Fruit fly (Drosophila melanogaster) whole organism, embryonic: ENCODE measurements around the gene CG34298.

Source experiments
- Adf1 ChIP-seq: fragments of 200-800 bp; sonication (Bioruptor generic); IDR thresholded peaks from 2 replicates; pipeline ENCODE4 v1.3.6; 2022; ENCODE audit warnings: missing biosample characterization, missing genetic modification characterization
- Aef1 ChIP-seq: fragments of 200-800 bp; sonication (Bioruptor generic); IDR thresholded peaks from 3 replicates; pipeline ENCODE4 v1.3.6; 2022; ENCODE audit warnings: missing biosample characterization, missing genetic modification characterization
- Bteb2 ChIP-seq: fragments of 200-800 bp; sonication (Bioruptor generic); optimal IDR thresholded peaks from 2 replicates; lab custom pipeline; 2016; ENCODE audit warnings: missing biosample characterization, missing genetic modification characterization
- CG10274 ChIP-seq: fragments of 200-800 bp; sonication (Bioruptor generic); optimal IDR thresholded peaks from 3 replicates; lab custom pipeline; 2017; ENCODE audit warnings: missing biosample characterization, mild to moderate bottlenecking, missing genetic modification characterization
- CG11085 ChIP-seq: fragments of 200-800 bp; sonication (Bioruptor generic); IDR thresholded peaks from 2 replicates; pipeline ENCODE4 v1.3.6; 2022; ENCODE audit warnings: missing biosample characterization, missing genetic modification characterization
- CG11398 ChIP-seq: fragments of 200-800 bp; sonication (Bioruptor generic); optimal IDR thresholded peaks from 2 replicates; lab custom pipeline; 2016; ENCODE audit warnings: missing biosample characterization, missing genetic modification characterization
- CG14441 ChIP-seq: fragments of 200-800 bp; sonication (Bioruptor generic); IDR thresholded peaks from 2 replicates; pipeline ENCODE4 v1.3.6; 2022; ENCODE audit warnings: missing biosample characterization, missing genetic modification characterization
- CG15269 ChIP-seq: fragments of 200-800 bp; sonication (Bioruptor generic); optimal IDR thresholded peaks from 2 replicates; lab custom pipeline; 2018; ENCODE audit warnings: missing biosample characterization, mild to moderate bottlenecking, missing genetic modification characterization, moderate library complexity
- CG1603 ChIP-seq: fragments of 200-800 bp; sonication (Bioruptor generic); optimal IDR thresholded peaks from 2 replicates; lab custom pipeline; 2019; ENCODE audit warnings: missing biosample characterization, mild to moderate bottlenecking, missing genetic modification characterization, moderate library complexity
- CG17328 ChIP-seq: fragments of 200-800 bp; sonication (Bioruptor generic); IDR thresholded peaks from 2 replicates; pipeline ENCODE4 v1.3.6; 2022; ENCODE audit warnings: missing biosample characterization, missing genetic modification characterization
- CG2875 ChIP-seq: fragments of 200-800 bp; sonication (Bioruptor generic); optimal IDR thresholded peaks from 2 replicates; lab custom pipeline; 2017; ENCODE audit warnings: missing biosample characterization, mild to moderate bottlenecking, missing genetic modification characterization, missing genetic modification reagents
- CG3065 ChIP-seq: fragments of 200-800 bp; sonication (Bioruptor generic); optimal IDR thresholded peaks from 2 replicates; lab custom pipeline; 2016; ENCODE audit warnings: missing biosample characterization, missing genetic modification characterization
- CG31365 ChIP-seq: fragments of 200-800 bp; sonication (Bioruptor generic); optimal IDR thresholded peaks from 2 replicates; lab custom pipeline; 2018; ENCODE audit warnings: missing biosample characterization, mild to moderate bottlenecking, missing genetic modification characterization
- CG3726 ChIP-seq: fragments of 200-800 bp; sonication (Bioruptor generic); IDR thresholded peaks from 3 replicates; pipeline ENCODE4, ENCODE4 v1.3.6; 2022; ENCODE audit warnings: missing biosample characterization, missing genetic modification characterization
- CG6791 ChIP-seq: fragments of 200-800 bp; sonication (Bioruptor generic); IDR thresholded peaks from 3 replicates; pipeline ENCODE4 v1.3.6; 2022; ENCODE audit warnings: missing biosample characterization, missing genetic modification characterization; ENCODE audit not compliant: partially characterized antibody
- CG6813 ChIP-seq: fragments of 200-800 bp; sonication (Bioruptor generic); optimal IDR thresholded peaks from 2 replicates; lab custom pipeline; 2017; ENCODE audit warnings: missing biosample characterization, missing genetic modification characterization, mild to moderate bottlenecking, moderate library complexity, missing genetic modification reagents
- CG7963 ChIP-seq: fragments of 200-800 bp; sonication (Bioruptor generic); IDR thresholded peaks from 3 replicates; pipeline ENCODE4 v1.3.6; 2022; ENCODE audit warnings: missing biosample characterization, missing genetic modification characterization; ENCODE audit not compliant: partially characterized antibody
- CG9817 ChIP-seq: fragments of 200-800 bp; sonication (Bioruptor generic); optimal IDR thresholded peaks from 2 replicates; lab custom pipeline; 2018; ENCODE audit warnings: missing biosample characterization, mild to moderate bottlenecking, missing genetic modification characterization, moderate library complexity
- CoRest ChIP-seq: fragments of 200-800 bp; sonication (Bioruptor generic); optimal IDR thresholded peaks from 3 replicates; lab custom pipeline; 2018; ENCODE audit warnings: missing biosample characterization, mild to moderate bottlenecking, missing genetic modification characterization, moderate library complexity
- CrebB ChIP-seq: fragments of 200-800 bp; sonication (Bioruptor generic); optimal IDR thresholded peaks from 3 replicates; lab custom pipeline; 2018; ENCODE audit warnings: missing biosample characterization, mild to moderate bottlenecking, missing genetic modification characterization
- D19B ChIP-seq: fragments of 200-800 bp; sonication (Bioruptor generic); optimal IDR thresholded peaks from 2 replicates; lab custom pipeline; 2017; ENCODE audit warnings: missing biosample characterization, mild to moderate bottlenecking, missing genetic modification characterization
- Dp ChIP-seq: fragments of 200-800 bp; sonication (Bioruptor generic); optimal IDR thresholded peaks from 2 replicates; lab custom pipeline; 2018; ENCODE audit warnings: missing biosample characterization, mild to moderate bottlenecking, missing genetic modification characterization, moderate library complexity
- Drgx ChIP-seq: fragments of 200-800 bp; sonication (Bioruptor generic); IDR thresholded peaks from 2 replicates; pipeline ENCODE4 v1.3.6; 2022; ENCODE audit warnings: missing biosample characterization, missing genetic modification characterization
- E2f2 ChIP-seq: fragments of 200-800 bp; sonication (Bioruptor generic); IDR thresholded peaks from 2 replicates; pipeline ENCODE4 v1.3.6; 2022; ENCODE audit warnings: missing biosample characterization, missing genetic modification characterization
- Gsc ChIP-seq: fragments of 200-800 bp; sonication (Bioruptor generic); IDR thresholded peaks from 2 replicates; pipeline ENCODE4 v1.3.6; 2022; ENCODE audit warnings: missing biosample characterization, missing genetic modification characterization
- Jarid2 ChIP-seq: fragments of 200-800 bp; sonication (Bioruptor generic); optimal IDR thresholded peaks from 3 replicates; lab custom pipeline; 2017; ENCODE audit warnings: mild to moderate bottlenecking, missing biosample characterization, missing genetic modification reagents, missing genetic modification characterization
- Kr ChIP-seq: fragments of 200-800 bp; sonication (Bioruptor generic); optimal IDR thresholded peaks from 2 replicates; lab custom pipeline; 2017; ENCODE audit warnings: missing biosample characterization, mild to moderate bottlenecking, missing genetic modification characterization
- MESR4 ChIP-seq: fragments of 200-800 bp; sonication (Bioruptor generic); optimal IDR thresholded peaks from 2 replicates; lab custom pipeline; 2018; ENCODE audit warnings: missing biosample characterization, mild to moderate bottlenecking, missing genetic modification characterization, moderate library complexity
- Ravus ChIP-seq: fragments of 200-800 bp; sonication (Bioruptor generic); IDR thresholded peaks from 2 replicates; pipeline ENCODE4 v1.3.6; 2022; ENCODE audit warnings: missing biosample characterization, missing genetic modification characterization
- Six4 ChIP-seq: fragments of 200-800 bp; sonication (Bioruptor generic); optimal IDR thresholded peaks from 2 replicates; lab custom pipeline; 2016; ENCODE audit warnings: missing biosample characterization, missing genetic modification characterization
- Xbp1 ChIP-seq: fragments of 200-800 bp; sonication (Bioruptor generic); optimal IDR thresholded peaks from 3 replicates; lab custom pipeline; 2016; ENCODE audit warnings: missing biosample characterization, mild to moderate bottlenecking, missing genetic modification characterization
- YL-1 ChIP-seq: fragments of 200-800 bp; sonication (Bioruptor generic); optimal IDR thresholded peaks from 3 replicates; lab custom pipeline; 2017; ENCODE audit warnings: missing biosample characterization, mild to moderate bottlenecking, missing genetic modification characterization
- az2 ChIP-seq: fragments of 200-800 bp; sonication (Bioruptor generic); optimal IDR thresholded peaks from 3 replicates; lab custom pipeline; 2016; ENCODE audit warnings: missing biosample characterization, missing genetic modification characterization
- bsh ChIP-seq, 2 experiments: fragments of 200-800 bp; sonication (Bioruptor generic); optimal IDR thresholded peaks; 2 replicates each; lab custom pipeline; 2017 to 2018; ENCODE audit warnings: mild to moderate bottlenecking in 2 of 2, missing biosample characterization in 2 of 2, missing genetic modification characterization in 2 of 2, moderate library complexity in 1 of 2
- crc ChIP-seq: fragments of 200-800 bp; sonication (Bioruptor generic); optimal IDR thresholded peaks from 2 replicates; lab custom pipeline; 2016; ENCODE audit warnings: missing biosample characterization, missing genetic modification characterization
- croc ChIP-seq: fragments of 200-800 bp; sonication (Bioruptor generic); conservative IDR thresholded peaks from 3 replicates; pipeline ENCODE4 v1.3.6; 2022; ENCODE audit warnings: missing biosample characterization, missing genetic modification characterization
- da ChIP-seq: fragments of 200-800 bp; sonication (Bioruptor generic); optimal IDR thresholded peaks from 2 replicates; lab custom pipeline; 2016; ENCODE audit warnings: missing biosample characterization, missing genetic modification characterization
- dan ChIP-seq: fragments of 200-800 bp; sonication (Bioruptor generic); IDR thresholded peaks from 2 replicates; pipeline ENCODE4 v1.3.6; 2022; ENCODE audit warnings: missing biosample characterization, missing genetic modification characterization
- dati ChIP-seq: fragments of 200-800 bp; sonication (Bioruptor generic); IDR thresholded peaks from 2 replicates; pipeline ENCODE4 v1.3.6; 2022; ENCODE audit warnings: missing biosample characterization, missing genetic modification characterization
- dmrt99B ChIP-seq: fragments of 200-800 bp; sonication (Bioruptor generic); optimal IDR thresholded peaks from 2 replicates; lab custom pipeline; 2018; ENCODE audit warnings: missing biosample characterization, mild to moderate bottlenecking, missing genetic modification characterization, moderate library complexity
- eyg ChIP-seq: fragments of 200-800 bp; sonication (Bioruptor generic); optimal IDR thresholded peaks from 3 replicates; lab custom pipeline; 2016; ENCODE audit warnings: missing biosample characterization, missing genetic modification characterization
- ham ChIP-seq: fragments of 200-800 bp; sonication (Bioruptor generic); IDR thresholded peaks from 2 replicates; pipeline ENCODE4 v1.3.6; 2022; ENCODE audit warnings: missing biosample characterization, missing genetic modification characterization
- insv ChIP-seq, 2 experiments: fragments of 200-800 bp; sonication (Bioruptor generic); optimal IDR thresholded peaks; 3 replicates each; lab custom pipeline; 2016 to 2018; ENCODE audit warnings: missing biosample characterization in 2 of 2, missing genetic modification characterization in 2 of 2
- lov ChIP-seq, 2 experiments: fragments of 200-800 bp in 1 of 2; fragments of >200 bp in 1 of 2; sonication (Bioruptor generic) in 1 of 2; IDR thresholded peaks in 1 of 2; optimal IDR thresholded peaks in 1 of 2; 2 replicates in 1 of 2; 3 replicates in 1 of 2; pipeline versions ENCODE4 v1.3.6 to Lab custom; 2017 to 2022; ENCODE audit warnings: missing biosample characterization in 1 of 2, missing genetic modification characterization in 1 of 2
- luna ChIP-seq: fragments of 200-800 bp; sonication (Bioruptor generic); optimal IDR thresholded peaks from 2 replicates; lab custom pipeline; 2016; ENCODE audit warnings: missing biosample characterization, missing genetic modification characterization
- nau ChIP-seq: fragments of 200-800 bp; sonication (Bioruptor generic); optimal IDR thresholded peaks from 3 replicates; lab custom pipeline; 2017; ENCODE audit warnings: missing biosample characterization, mild to moderate bottlenecking, missing genetic modification characterization, missing genetic modification reagents
- nerfin-2 ChIP-seq: fragments of 200-800 bp; sonication (Bioruptor generic); IDR thresholded peaks from 2 replicates; pipeline ENCODE4 v1.3.6; 2022; ENCODE audit warnings: missing biosample characterization, missing genetic modification characterization; ENCODE audit not compliant: partially characterized antibody
- row ChIP-seq: fragments of 200-800 bp; sonication (Bioruptor generic); IDR thresholded peaks from 3 replicates; pipeline ENCODE4 v1.3.6; 2022; ENCODE audit warnings: missing biosample characterization, missing genetic modification characterization
- sens ChIP-seq: fragments of 200-800 bp; sonication (Bioruptor generic); peaks from one replicate; lab custom pipeline; 2016; ENCODE audit warnings: missing biosample characterization, missing genetic modification characterization
- sisA ChIP-seq: fragments of 200-800 bp; sonication (Bioruptor generic); IDR thresholded peaks from 2 replicates; pipeline ENCODE4 v1.3.6; 2022; ENCODE audit warnings: missing biosample characterization, missing genetic modification characterization
- sna ChIP-seq: fragments of 200-800 bp; sonication (Bioruptor generic); IDR thresholded peaks from 2 replicates; pipeline ENCODE4 v1.3.6; 2022; ENCODE audit warnings: missing biosample characterization, missing genetic modification characterization; ENCODE audit not compliant: partially characterized antibody
- sr ChIP-seq: fragments of 200-800 bp; sonication (Bioruptor generic); IDR thresholded peaks from 3 replicates; pipeline ENCODE4 v1.3.6; 2022; ENCODE audit warnings: missing biosample characterization, missing genetic modification characterization

CG34298 gene

dm6 chr3R:30000286-30000685, 691 bp downstream of the CG34298 start, which contains the start of gene Tace (continued):
- TF ChIP-seq nau (GFP tag; lab: Kevin White, UChicago): no peak
- no peak for TF ChIP-seq luna (GFP tag; lab: Kevin White, UChicago)
- TF ChIP-seq E2f2 (GFP tag; lab: Robert Waterston, UW): peak; percentile 68
- no peak for TF ChIP-seq sisA (GFP tag; lab: Robert Waterston, UW)
- TF ChIP-seq row: no peak
- TF ChIP-seq sens (GFP tag; lab: Kevin White, UChicago): no peak
- no peak for TF ChIP-seq CG7963 (GFP tag; lab: Robert Waterston, UW)
- TF ChIP-seq dati (GFP tag; lab: Robert Waterston, UW): no peak
- no peak for TF ChIP-seq Gsc (GFP tag; lab: Robert Waterston, UW)
- TF ChIP-seq Kr: no peak
- TF ChIP-seq sr: no peak
- no peak for TF ChIP-seq CG6791
- TF ChIP-seq nerfin-2 (GFP tag; lab: Robert Waterston, UW): no peak
- TF ChIP-seq Ravus (GFP tag; lab: Robert Waterston, UW): no peak
- no peak for TF ChIP-seq dmrt99B (tag; lab: Kevin White, UChicago)
- no peak for TF ChIP-seq Drgx (GFP tag; lab: Robert Waterston, UW)
- TF ChIP-seq ham (GFP tag; lab: Robert Waterston, UW): no peak
- TF ChIP-seq Adf1 (GFP tag; lab: Robert Waterston, UW): no peak
- no peak for TF ChIP-seq CG9817 (tag; lab: Kevin White, UChicago)
- TF ChIP-seq da: no peak
- no peak for TF ChIP-seq sna (GFP tag; lab: Robert Waterston, UW)
- no peak for TF ChIP-seq lov (optimal IDR thresholded peaks at IDR 0.05; lab: Kevin White, UChicago)
- TF ChIP-seq lov (GFP tag; IDR thresholded peaks at IDR 0.05; lab: Robert Waterston, UW): no peak
- TF ChIP-seq Aef1 (GFP tag; lab: Robert Waterston, UW): no peak
- TF ChIP-seq CG11398 (GFP tag; lab: Kevin White, UChicago): no peak
- TF ChIP-seq CoRest (tag; lab: Kevin White, UChicago): no peak
- TF ChIP-seq CrebB (tag; lab: Kevin White, UChicago): no peak
- TF ChIP-seq bsh (GFP tag; optimal IDR thresholded peaks at IDR 0.05; lab: Kevin White, UChicago): no peak
- TF ChIP-seq croc (GFP tag; lab: Robert Waterston, UW): no peak
- no peak for TF ChIP-seq CG31365 (tag; lab: Kevin White, UChicago)
- TF ChIP-seq CG1603 (tag; lab: Kevin White, UChicago): peak; percentile 16
- peak; percentile 5 for TF ChIP-seq YL-1 (GFP tag; lab: Kevin White, UChicago)
- peak in 1 of 2 experiments; percentile 96 for TF ChIP-seq insv (GFP tag; optimal IDR thresholded peaks at IDR 0.05; lab: Kevin White, UChicago)
- no peak for TF ChIP-seq CG15269 (tag; lab: Kevin White, UChicago)
- TF ChIP-seq crc: no peak
- no peak for TF ChIP-seq CG6813 (GFP tag; lab: Kevin White, UChicago)
- TF ChIP-seq CG14441 (GFP tag; lab: Robert Waterston, UW): no peak
- no peak for TF ChIP-seq CG17328 (GFP tag; lab: Robert Waterston, UW)
- TF ChIP-seq CG10274 (GFP tag; lab: Kevin White, UChicago): no peak
- peak; percentile 39 for TF ChIP-seq MESR4 (GFP tag; lab: Kevin White, UChicago)
- no peak for TF ChIP-seq CG11085 (GFP tag; lab: Robert Waterston, UW)
- TF ChIP-seq az2 (GFP tag; lab: Kevin White, UChicago): no peak
- no peak for TF ChIP-seq CG3726
- no peak for TF ChIP-seq Six4 (GFP tag; lab: Kevin White, UChicago)
- TF ChIP-seq Bteb2 (GFP tag; lab: Kevin White, UChicago): no peak
- TF ChIP-seq dan (GFP tag; lab: Robert Waterston, UW): no peak
- TF ChIP-seq Dp (GFP tag; lab: Kevin White, UChicago): peak; percentile 66
- no peak for TF ChIP-seq D19B
- TF ChIP-seq CG2875 (GFP tag; lab: Kevin White, UChicago): no peak
- no peak for TF ChIP-seq Xbp1 (GFP tag; lab: Kevin White, UChicago)
- TF ChIP-seq eyg (GFP tag; lab: Kevin White, UChicago): no peak
- no peak for TF ChIP-seq CG3065
- no peak for TF ChIP-seq Jarid2 (GFP tag; lab: Kevin White, UChicago)
